Fruit fly (Drosophila melanogaster) ovary, adult (tissue): ENCODE data around the gene CG15456.

Experiments
- CG17801 ChIP-seq: fragments of 200-800 bp; optimal IDR thresholded peaks from 2 replicates; lab custom pipeline; 2019; ENCODE audit warnings: missing biosample characterization, mild to moderate bottlenecking, missing genetic modification characterization, moderate library complexity; ENCODE audit not compliant: partially characterized antibody

Gene CG15456

dm6 chrX:20423158-20423557 is 3.7 kb downstream of the CG15456 start:
- no peak for TF ChIP-seq CG17801 (GFP tag; lab: Kevin White, UChicago)

- no peak for TF ChIP-seq CG17801 (GFP tag; lab: Kevin White, UChicago)
Measured at dm6 chrX:20419313-20419712, 7.5 kb downstream of the CG15456 start, which contains the start of gene Obp19d. TSS of gene Obp19d (plus strand) at chrX:20419613.

- TF ChIP-seq CG17801 (GFP tag; lab: Kevin White, UChicago): no peak
Measured at dm6 chrX:20418864-20419263, 8.0 kb downstream of the CG15456 start, which contains the start of gene Obp19c. TSS of gene Obp19c (minus strand) at chrX:20418964.

dm6 chrX:20416433-20416832 is 10.4 kb downstream of the CG15456 start, which contains the start of gene Obp19b:
TSS of gene Obp19b (plus strand) at chrX:20416733.
- TF ChIP-seq CG17801 (GFP tag; lab: Kevin White, UChicago): no peak

- no peak for TF ChIP-seq CG17801 (GFP tag; lab: Kevin White, UChicago)
Measured at dm6 chrX:20415444-20415843, 11.4 kb downstream of the CG15456 start, which contains the start of gene Obp19a. TSS of gene Obp19a (plus strand) at chrX:20415744.

- TF ChIP-seq CG17801 (GFP tag; lab: Kevin White, UChicago): no peak
Measured at dm6 chrX:20414099-20414498, 12.7 kb downstream of the CG15456 start, which contains the start of gene CG15458. TSS of gene CG15458 (minus strand) at chrX:20414199.

dm6 chrX:20413481-20413880 is 13.4 kb downstream of the CG15456 start, which contains the start of gene CG15459:
TSS of gene CG15459 (minus strand) at chrX:20413581.
- no peak for TF ChIP-seq CG17801 (GFP tag; lab: Kevin White, UChicago)

dm6 chrX:20411635-20412034 is 15.2 kb downstream of the CG15456 start:
- TF ChIP-seq CG17801 (GFP tag; lab: Kevin White, UChicago): no peak

- no peak for TF ChIP-seq CG17801 (GFP tag; lab: Kevin White, UChicago)
Measured at dm6 chrX:20394066-20394913, 32.6 kb downstream of the CG15456 start, which contains the start of gene HERC2. TSS of gene HERC2 (plus strand) at chrX:20394395.

dm6 chrX:20393580-20393979 is 33.3 kb downstream of the CG15456 start, which contains the start of gene Syx16:
TSS of gene Syx16 (minus strand) at chrX:20393751.
- TF ChIP-seq CG17801 (GFP tag; lab: Kevin White, UChicago): no peak

- peak; percentile 5 for TF ChIP-seq CG17801 (GFP tag; lab: Kevin White, UChicago)
Measured at dm6 chrX:20391230-20391629, 35.6 kb downstream of the CG15456 start.

dm6 chrX:20390706-20391105 is 36.1 kb downstream of the CG15456 start, which contains the start of gene jb:
TSS of gene jb (minus strand) at chrX:20390806.
- no peak for TF ChIP-seq CG17801 (GFP tag; lab: Kevin White, UChicago)

- no peak for TF ChIP-seq CG17801 (GFP tag; lab: Kevin White, UChicago)
Measured at dm6 chrX:20389633-20390032, 37.2 kb downstream of the CG15456 start.

dm6 chrX:20385865-20386264 is 41.0 kb downstream of the CG15456 start:
- no peak for TF ChIP-seq CG17801 (GFP tag; lab: Kevin White, UChicago)
